Worm (Caenorhabditis elegans): ENCODE measurements around the gene nhr-119.

- TF ChIP-seq blmp-1 (tag; optimal IDR thresholded peaks at IDR 0.05) (no peak), unc-62 (GFP tag; optimal IDR thresholded peaks at IDR 0.05) (no peak), unc-39 (tag; optimal IDR thresholded peaks at IDR 0.05) (no peak), pha-4 (tag; optimal IDR thresholded peaks at IDR 0.05) (no peak), ztf-11 (tag; optimal IDR thresholded peaks at IDR 0.05) (no peak), ceh-43 (GFP tag; optimal IDR thresholded peaks at IDR 0.05) (no peak), snpc-4 (tag; optimal IDR thresholded peaks at IDR 0.05) (no peak), nhr-12 (tag; optimal IDR thresholded peaks at IDR 0.05) (no peak), lsy-2 (tag; optimal IDR thresholded peaks at IDR 0.05) (no peak), mep-1 (tag; optimal IDR thresholded peaks at IDR 0.05) (no peak), elt-3 (tag; optimal IDR thresholded peaks at IDR 0.05) (no peak), lin-32 (GFP tag; optimal IDR thresholded peaks at IDR 0.05) (no peak), ces-1 (GFP tag; optimal IDR thresholded peaks at IDR 0.05) (no peak), elt-1 (tag; optimal IDR thresholded peaks at IDR 0.05; ENCODE audit: borderline replicate concordance, insufficient read depth) (no peak)
These were observed 42.4 kb downstream of the nhr-119 start, which contains the start of gene F29A7.8 for ce11 chrII:2757954-2758353.

Data from whole organism, mixed stage, embryonic.